Fruit fly (Drosophila melanogaster): Measurements from ENCODE around the gene Serinc.

Serinc gene

DNA sequence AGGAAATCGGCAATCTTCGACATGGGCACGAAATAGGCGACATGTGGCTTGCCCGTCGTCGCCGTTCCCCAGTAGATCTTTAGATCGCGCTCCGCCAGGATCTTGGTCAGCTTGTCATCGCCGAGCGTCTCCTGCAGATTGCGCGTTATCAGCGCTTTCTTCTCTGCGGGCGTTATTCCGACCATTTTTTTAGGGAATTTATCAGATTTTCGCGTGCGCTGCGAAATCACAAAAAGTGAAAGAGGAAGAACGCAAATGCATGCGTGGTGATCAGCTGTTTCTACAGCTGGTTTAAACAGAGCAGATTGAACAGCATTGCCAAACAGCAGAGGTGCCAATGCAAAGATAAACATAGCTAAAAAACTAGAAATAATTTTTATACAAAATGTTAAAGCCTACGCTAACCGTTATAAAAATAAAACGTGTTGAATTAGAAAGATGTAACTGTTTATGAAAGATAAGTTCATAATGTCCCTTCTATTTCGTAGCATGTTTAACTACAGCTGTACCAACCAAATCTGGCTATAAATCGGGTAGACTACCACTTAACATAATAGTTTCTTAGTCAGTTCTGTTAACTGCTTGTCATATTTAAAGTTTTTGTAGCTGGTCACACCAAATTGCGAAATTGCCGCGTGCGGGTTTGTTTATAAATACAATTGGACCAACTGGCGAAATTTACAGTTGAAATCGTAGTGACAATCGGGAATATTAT, 6.7 kb downstream of the Serinc start, which contains the start of the genes TyrRS and CG33158 (continued):
- peak; percentile 16 for TF ChIP-seq CG13424 (tag; optimal IDR thresholded peaks at IDR 0.05)
- TF ChIP-seq CG10267 (tag; optimal IDR thresholded peaks at IDR 0.05) = peak; percentile 28
- no peak for TF ChIP-seq CG4730 (GFP tag; IDR thresholded peaks at IDR 0.05)
- TF ChIP-seq pum (GFP tag; optimal IDR thresholded peaks at IDR 0.05) = no peak
- TF ChIP-seq Elba2 (GFP tag; optimal IDR thresholded peaks at IDR 0.05) = peak; percentile 59
- TF ChIP-seq NC2α (GFP tag; optimal IDR thresholded peaks at IDR 0.05) = no peak
- peak; percentile 47 for TF ChIP-seq E2f2 (GFP tag; IDR thresholded peaks at IDR 0.05)
- TF ChIP-seq Scr (GFP tag; IDR thresholded peaks at IDR 0.05; ENCODE audit: partially characterized antibody) = 0 out of 2 replicates have a peak, but pooled peaks have one; percentile 25
- TF ChIP-seq YL-1 (GFP tag; optimal IDR thresholded peaks at IDR 0.05) = peak; percentile 49
- no peak for TF ChIP-seq CG12659 (GFP tag; optimal IDR thresholded peaks at IDR 0.05)
- TF ChIP-seq sens (GFP tag) = peak; percentile 87
- no peak for TF ChIP-seq B-H1 (GFP tag; IDR thresholded peaks at IDR 0.05)
- TF ChIP-seq CG15696 (tag; optimal IDR thresholded peaks at IDR 0.05) = peak; percentile 21
- TF ChIP-seq CG14710 (tag; optimal IDR thresholded peaks at IDR 0.05) = peak; percentile 50
- TF ChIP-seq kni (GFP tag; optimal IDR thresholded peaks at IDR 0.05) = peak; percentile 84
- TF ChIP-seq sima (GFP tag; optimal IDR thresholded peaks at IDR 0.05) = no peak
- TF ChIP-seq fd102C (GFP tag; optimal IDR thresholded peaks at IDR 0.05) = no peak
- peak; percentile 18 for TF ChIP-seq CG30403 (GFP tag; optimal IDR thresholded peaks at IDR 0.05)
- TF ChIP-seq nerfin-1 (tag; optimal IDR thresholded peaks at IDR 0.05) = peak; percentile 29
- TF ChIP-seq CG2116 (GFP tag; optimal IDR thresholded peaks at IDR 0.05) = peak; percentile 73
- peak; percentile 60 for TF ChIP-seq Dp (GFP tag; optimal IDR thresholded peaks at IDR 0.05)
- TF ChIP-seq MESR4 (GFP tag; optimal IDR thresholded peaks at IDR 0.05) = peak; percentile 55
- peak; percentile 11 for TF ChIP-seq phol (tag; optimal IDR thresholded peaks at IDR 0.05)

DNA sequence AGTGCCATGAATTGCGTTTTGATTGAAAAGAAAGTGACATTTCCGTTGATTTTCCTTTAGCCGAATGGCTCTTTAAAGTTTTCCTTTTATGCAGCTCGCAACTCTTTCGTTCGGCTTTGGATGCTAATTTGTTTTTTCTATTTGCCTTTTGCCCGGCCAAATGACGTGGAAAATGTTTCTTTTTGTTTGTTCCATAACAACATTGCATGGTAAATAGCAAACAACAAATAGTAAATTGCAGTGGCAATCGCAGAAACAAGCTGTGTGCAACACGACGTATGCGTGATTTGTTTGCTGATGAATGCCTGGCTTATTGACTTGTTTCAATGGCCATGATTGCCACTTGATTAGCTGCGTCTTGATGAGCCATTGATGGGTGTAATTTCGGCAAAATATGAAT, 16.9 kb downstream of the Serinc start:
- TF ChIP-seq Trl (optimal IDR thresholded peaks at IDR 0.05) = no peak
- peak; percentile 16 for TF ChIP-seq Trl (GFP tag; optimal IDR thresholded peaks at IDR 0.05)
- peak; percentile 84 for TF ChIP-seq Asciz (GFP tag; optimal IDR thresholded peaks at IDR 0.05)
- TF ChIP-seq Blimp-1 (GFP tag; optimal IDR thresholded peaks at IDR 0.05) = peak; percentile 53
- TF ChIP-seq CG16813 (GFP tag; IDR thresholded peaks at IDR 0.05; ENCODE audit: partially characterized antibody) = no peak
- TF ChIP-seq CoRest (tag; optimal IDR thresholded peaks at IDR 0.05) = peak; percentile 20
- TF ChIP-seq CG3726 (GFP tag; IDR thresholded peaks at IDR 0.05) = 0 out of 3 replicates have a peak, but pooled peaks have one; percentile 32
- peak; percentile 91 for TF ChIP-seq ATbp (GFP tag; optimal IDR thresholded peaks at IDR 0.05)
- peak; percentile 46; the same call in 1 of the 2 replicates for TF ChIP-seq stc (GFP tag; IDR thresholded peaks at IDR 0.05)
- TF ChIP-seq CG1832 (GFP tag; optimal IDR thresholded peaks at IDR 0.05) = no peak
- peak; percentile 33 for TF ChIP-seq ewg (GFP tag; optimal IDR thresholded peaks at IDR 0.05)
- TF ChIP-seq CG12236 (GFP tag; optimal IDR thresholded peaks at IDR 0.05) = no peak
- TF ChIP-seq fd96Cb (tag; optimal IDR thresholded peaks at IDR 0.05) = peak; percentile 18
- peak; percentile 10 for TF ChIP-seq CG8359 (GFP tag; optimal IDR thresholded peaks at IDR 0.05; ENCODE audit: borderline replicate concordance)
- TF ChIP-seq CG2712 (tag; optimal IDR thresholded peaks at IDR 0.05) = no peak
- TF ChIP-seq CG12219 (GFP tag; optimal IDR thresholded peaks at IDR 0.05) = no peak
- no peak for TF ChIP-seq CG8290 (GFP tag; optimal IDR thresholded peaks at IDR 0.05)
- no peak for TF ChIP-seq CG8290 (tag; optimal IDR thresholded peaks at IDR 0.05)
- no peak for TF ChIP-seq D19B (GFP tag; optimal IDR thresholded peaks at IDR 0.05)
- peak; percentile 59 for TF ChIP-seq CG12071 (GFP tag; optimal IDR thresholded peaks at IDR 0.05)
- TF ChIP-seq Awh (GFP tag; IDR thresholded peaks at IDR 0.05) = peak; percentile 54
- peak; percentile 22 for TF ChIP-seq CG12942 (GFP tag; optimal IDR thresholded peaks at IDR 0.05)
- peak; percentile 68 for TF ChIP-seq CG4707 (GFP tag; optimal IDR thresholded peaks at IDR 0.05)
- peak; percentile 18 for TF ChIP-seq CG15601 (tag; optimal IDR thresholded peaks at IDR 0.05)
- TF ChIP-seq knrl (GFP tag; IDR thresholded peaks at IDR 0.05; ENCODE audit: partially characterized antibody) = no peak
- TF ChIP-seq CG13894 (tag; optimal IDR thresholded peaks at IDR 0.05) = no peak

Measured in whole organism, embryonic.